Worm (Caenorhabditis elegans): ENCODE results near the gene Y53C12B.7.

The Y53C12B.7 gene

DNA sequence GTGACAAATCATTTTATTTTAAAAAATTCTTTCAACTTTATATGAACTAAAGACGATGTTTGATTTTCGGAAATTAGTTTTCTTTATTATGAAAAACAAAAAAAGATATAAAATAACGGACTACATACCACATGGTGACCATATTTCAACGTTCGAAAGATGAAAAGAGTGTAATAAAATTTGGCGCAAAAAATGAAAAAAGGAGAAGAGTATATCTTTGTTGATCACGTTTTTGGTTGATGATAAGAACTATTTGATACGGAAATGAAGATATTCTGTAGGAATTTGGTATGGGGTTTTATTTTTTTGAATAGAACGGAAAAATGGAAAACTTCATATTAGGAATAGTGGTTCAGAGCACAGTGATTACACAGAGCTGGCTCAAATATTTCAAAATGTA is at the start of gene Y53C12B.7:
TSS of gene Y53C12B.7 (minus strand) at position 163 of the 400 bp plus-strand sequence.
- TF ChIP-seq elt-2 (tag; optimal IDR thresholded peaks at IDR 0.05) (no peak), lin-35 (GFP tag; optimal IDR thresholded peaks at IDR 0.05) (no peak), rnt-1 (tag; optimal IDR thresholded peaks at IDR 0.05) (no peak), xbp-1 (tag; optimal IDR thresholded peaks at IDR 0.05) (no peak), nhr-76 (tag; optimal IDR thresholded peaks at IDR 0.05) (no peak), blmp-1 (tag; optimal IDR thresholded peaks at IDR 0.05) (peak; percentile 43), C16A3.4 (tag; optimal IDR thresholded peaks at IDR 0.05) (no peak), efl-3 (GFP tag; optimal IDR thresholded peaks at IDR 0.05) (no peak), nhr-47 (tag; optimal IDR thresholded peaks at IDR 0.05) (no peak), nhr-71 (tag; optimal IDR thresholded peaks at IDR 0.05) (peak; percentile 7), nhr-28 (tag; optimal IDR thresholded peaks at IDR 0.05) (no peak), elt-3 (tag; optimal IDR thresholded peaks at IDR 0.05) (peak in 2 of 6 experiments; percentile 61 to 81), ztf-11 (tag; optimal IDR thresholded peaks at IDR 0.05) (no peak), C34B4.2 (tag; optimal IDR thresholded peaks at IDR 0.05) (no peak), ceh-8 (GFP tag; optimal IDR thresholded peaks at IDR 0.05) (no peak), isw-1 (GFP tag; IDR thresholded peaks at IDR 0.05) (no peak), hlh-17 (GFP tag; optimal IDR thresholded peaks at IDR 0.05; ENCODE audit: borderline replicate concordance) (no peak), snpc-4 (tag; optimal IDR thresholded peaks at IDR 0.05) (no peak), lin-39 (tag; optimal IDR thresholded peaks at IDR 0.05) (no peak), efl-1 (optimal IDR thresholded peaks at IDR 0.05) (no peak), efl-1 (GFP tag; optimal IDR thresholded peaks at IDR 0.05 in 1 of 2) (no peak), skn-1 (tag; optimal IDR thresholded peaks at IDR 0.05) (no peak), pax-3 (tag; optimal IDR thresholded peaks at IDR 0.05) (no peak), ceh-90 (tag; optimal IDR thresholded peaks at IDR 0.05) (no peak), lin-14 (GFP tag; optimal IDR thresholded peaks at IDR 0.05) (peak; percentile 49), nhr-85 (tag) (no peak), nhr-237 (tag; optimal IDR thresholded peaks at IDR 0.05) (no peak), swsn-7 (tag; optimal IDR thresholded peaks at IDR 0.05) (no peak), unc-62 (GFP tag; optimal IDR thresholded peaks at IDR 0.05) (no peak), fkh-8 (tag; optimal IDR thresholded peaks at IDR 0.05) (no peak), tlp-1 (tag; optimal IDR thresholded peaks at IDR 0.05) (no peak), sox-4 (tag; optimal IDR thresholded peaks at IDR 0.05) (no peak), nhr-20 (tag; optimal IDR thresholded peaks at IDR 0.05) (peak; percentile 52), nhr-77 (tag; optimal IDR thresholded peaks at IDR 0.05) (no peak), irx-1 (tag; optimal IDR thresholded peaks at IDR 0.05) (no peak)

DNA sequence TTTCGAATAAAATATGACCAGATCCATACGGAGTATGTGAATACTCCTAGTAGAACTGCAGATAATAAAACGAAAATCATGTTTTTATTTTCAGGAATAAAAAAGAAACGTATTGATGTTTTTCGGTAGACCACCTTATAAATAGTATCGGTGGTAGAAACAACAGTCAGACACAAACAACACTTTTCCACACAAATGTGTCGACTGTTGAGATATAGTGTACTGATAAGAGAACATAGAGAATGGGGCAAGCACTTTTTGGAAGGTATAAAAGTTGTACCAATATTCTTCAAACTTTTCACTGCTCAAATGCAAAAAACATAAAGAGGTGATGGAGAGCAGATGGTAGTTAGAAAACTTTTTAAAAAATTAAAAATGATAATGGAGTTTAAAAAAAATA is 49.6 kb upstream of the Y53C12B.7 start, which contains the start of gene cyp-13A6:
TSS of gene cyp-13A6 (minus strand) at position 180 of the 400 bp plus-strand sequence.
- TF ChIP-seq elt-2 (tag; optimal IDR thresholded peaks at IDR 0.05) (peak; percentile 21), lin-14 (GFP tag; optimal IDR thresholded peaks at IDR 0.05) (peak; percentile 28), unc-86 (tag; optimal IDR thresholded peaks at IDR 0.05) (no peak), tlp-1 (tag; optimal IDR thresholded peaks at IDR 0.05) (no peak), ztf-11 (tag; optimal IDR thresholded peaks at IDR 0.05) (no peak), ceh-90 (tag; optimal IDR thresholded peaks at IDR 0.05) (no peak), nhr-20 (tag; optimal IDR thresholded peaks at IDR 0.05) (peak; percentile 13)

- TF ChIP-seq mdl-1 (tag; optimal IDR thresholded peaks at IDR 0.05) (peak in 1 of 2 experiments; percentile 5), ceh-8 (GFP tag; optimal IDR thresholded peaks at IDR 0.05) (no peak), blmp-1 (tag; optimal IDR thresholded peaks at IDR 0.05) (peak; percentile 71), hlh-4 (tag; optimal IDR thresholded peaks at IDR 0.05) (no peak), nhr-20 (tag; optimal IDR thresholded peaks at IDR 0.05) (peak; percentile 89), elt-3 (tag; optimal IDR thresholded peaks at IDR 0.05) (peak in 4 of 6 experiments; percentile 23 to 78 (median 41)), zip-4 (GFP tag; optimal IDR thresholded peaks at IDR 0.05) (no peak), lin-35 (GFP tag; optimal IDR thresholded peaks at IDR 0.05) (peak in 1 of 2 experiments; percentile 41), tbx-2 (tag; optimal IDR thresholded peaks at IDR 0.05) (peak; percentile 11), dsc-1 (tag; optimal IDR thresholded peaks at IDR 0.05) (no peak), ceh-90 (tag; optimal IDR thresholded peaks at IDR 0.05) (no peak), nhr-90 (tag; optimal IDR thresholded peaks at IDR 0.05; ENCODE audit: poor library complexity) (peak; percentile 27), lsy-2 (tag; optimal IDR thresholded peaks at IDR 0.05) (no peak), nhr-85 (tag) (peak; percentile 88), ceh-82 (tag; optimal IDR thresholded peaks at IDR 0.05) (no peak), ztf-4 (tag; optimal IDR thresholded peaks at IDR 0.05) (no peak), nhr-71 (tag; optimal IDR thresholded peaks at IDR 0.05) (peak; percentile 47), lin-14 (GFP tag; optimal IDR thresholded peaks at IDR 0.05) (peak; percentile 80), hpl-2 (GFP tag; optimal IDR thresholded peaks at IDR 0.05) (no peak), elt-2 (tag; optimal IDR thresholded peaks at IDR 0.05) (peak; percentile 34), nhr-19 (GFP tag; conservative IDR thresholded peaks at IDR 0.05) (no peak), ceh-88 (GFP tag; IDR thresholded peaks at IDR 0.05) (no peak), snu-23 (GFP tag; optimal IDR thresholded peaks at IDR 0.05) (peak; percentile 56), ama-1 (optimal IDR thresholded peaks at IDR 0.05) (no peak)
Measured at ce11 chrII:9800251-9800650, 47.2 kb upstream of the Y53C12B.7 start, which contains the start of gene cyp-13A5. cyp-13A5 (minus strand) TSS chrII:9800362.

Data from whole organism, L1 larva.